Worm (Caenorhabditis elegans) whole organism, L1 larva: Measurements from ENCODE around the gene chc-1.

Experiments
- C04F5.9 ChIP-seq: sonication (generic microtip); optimal IDR thresholded peaks from 2 replicates; lab custom pipeline; 2016; ENCODE audit warnings: missing genetic modification characterization, missing compliant biosample characterization
- aly-2 ChIP-seq: fragments of 150-350 bp; optimal IDR thresholded peaks from 2 replicates; lab custom pipeline; 2014; ENCODE audit warnings: missing biosample characterization, missing genetic modification characterization
- ama-1 ChIP-seq: fragments of 150-350 bp; optimal IDR thresholded peaks from 2 replicates; lab custom pipeline; 2014
- ceh-63 ChIP-seq: fragments of 200-800 bp; sonication (Bioruptor generic); optimal IDR thresholded peaks from 2 replicates; lab custom pipeline; 2018; ENCODE audit warnings: mild to moderate bottlenecking, missing genetic modification characterization, missing compliant biosample characterization
- ceh-88 ChIP-seq: fragments of 200-800 bp; sonication (Bioruptor generic); IDR thresholded peaks from 2 replicates; pipeline ENCODE4 v1.3.6; 2022; ENCODE audit warnings: missing genetic modification characterization, missing compliant biosample characterization
- dpl-1 ChIP-seq, 3 experiments: fragments of 150-350 bp in 2 of 3; sonication (generic microtip) in 1 of 3; optimal IDR thresholded peaks; 2 replicates each; lab custom pipeline; 2014 to 2017; ENCODE audit warnings: missing biosample characterization in 3 of 3, missing genetic modification characterization in 3 of 3, missing genetic modification reagents in 3 of 3
- dsc-1 ChIP-seq: sonication (generic microtip); optimal IDR thresholded peaks from 2 replicates; lab custom pipeline; 2016; ENCODE audit warnings: mild to moderate bottlenecking, missing genetic modification characterization, missing compliant biosample characterization
- efl-1 ChIP-seq, 4 experiments: fragments of 150-350 bp; optimal IDR thresholded peaks in 3 of 4; peaks in 1 of 4; 1 replicate in 1 of 4; 2 replicates in 3 of 4; lab custom pipeline; 2014; ENCODE audit warnings: missing biosample characterization in 2 of 4, missing genetic modification characterization in 2 of 4, missing genetic modification reagents in 2 of 4
- egl-13 ChIP-seq: sonication (generic microtip); optimal IDR thresholded peaks from 2 replicates; lab custom pipeline; 2016; ENCODE audit warnings: missing genotype, missing genetic modification reagents, missing genetic modification characterization, missing compliant biosample characterization
- elt-2 ChIP-seq: sonication (generic microtip); optimal IDR thresholded peaks from 2 replicates; lab custom pipeline; 2016; ENCODE audit warnings: missing genetic modification characterization, mild to moderate bottlenecking, inconsistent platforms, missing compliant biosample characterization, missing genetic modification reagents
- elt-3 ChIP-seq, 6 experiments: fragments of 150-350 bp in 1 of 6; sonication (generic microtip); optimal IDR thresholded peaks; 2 replicates each; lab custom pipeline; 2017 to 2018; ENCODE audit warnings: missing biosample characterization in 6 of 6, missing genetic modification characterization in 6 of 6, inconsistent platforms in 1 of 6
- ets-5 ChIP-seq: fragments of 200-800 bp; sonication (Bioruptor generic); IDR thresholded peaks from 2 replicates; pipeline ENCODE4 v1.3.6; 2022; ENCODE audit warnings: missing genetic modification characterization, missing compliant biosample characterization
- fkh-10 ChIP-seq: sonication (generic microtip); optimal IDR thresholded peaks from 2 replicates; lab custom pipeline; 2017; ENCODE audit warnings: missing biosample characterization, missing genetic modification reagents, missing genetic modification characterization
- grh-1 ChIP-seq: fragments of 200-800 bp; sonication (Bioruptor generic); IDR thresholded peaks from 2 replicates; pipeline ENCODE4 v1.3.6; 2022; ENCODE audit warnings: missing genetic modification reagents, missing genetic modification characterization, missing compliant biosample characterization
- hpl-2 ChIP-seq: fragments of 150-350 bp; optimal IDR thresholded peaks from 2 replicates; lab custom pipeline; 2014; ENCODE audit warnings: missing biosample characterization, missing genetic modification reagents, missing genetic modification characterization
- irx-1 ChIP-seq: sonication (generic microtip); optimal IDR thresholded peaks from 2 replicates; lab custom pipeline; 2016; ENCODE audit warnings: missing genetic modification characterization, missing compliant biosample characterization
- lin-14 ChIP-seq: fragments of 200-800 bp; sonication (Bioruptor generic); optimal IDR thresholded peaks from 2 replicates; lab custom pipeline; 2018; ENCODE audit warnings: mild to moderate bottlenecking, missing genetic modification characterization, moderate library complexity, missing compliant biosample characterization
- lin-35 ChIP-seq, 2 experiments: fragments of 150-350 bp; optimal IDR thresholded peaks; 2 replicates each; lab custom pipeline; 2014; ENCODE audit warnings: missing biosample characterization in 2 of 2, missing genetic modification characterization in 2 of 2, missing genetic modification reagents in 2 of 2
- lir-3 ChIP-seq: sonication (generic microtip); optimal IDR thresholded peaks from 2 replicates; lab custom pipeline; 2016; ENCODE audit warnings: mild to moderate bottlenecking, missing genetic modification characterization, moderate library complexity, missing compliant biosample characterization; ENCODE audit not compliant: poor library complexity
- lsy-2 ChIP-seq, 2 experiments: fragments of 150-350 bp; optimal IDR thresholded peaks; 2 replicates each; lab custom pipeline; 2014; ENCODE audit warnings: missing biosample characterization in 2 of 2, missing genetic modification characterization in 2 of 2
- mab-9 ChIP-seq: fragments of 200-800 bp; sonication (Bioruptor generic); IDR thresholded peaks from 2 replicates; pipeline ENCODE4 v1.3.6; 2022; ENCODE audit warnings: missing genetic modification reagents, missing genetic modification characterization, missing compliant biosample characterization
- mdl-1 ChIP-seq, 2 experiments: fragments of 150-350 bp; optimal IDR thresholded peaks; 2 replicates each; lab custom pipeline; 2014 to 2017; ENCODE audit warnings: missing biosample characterization in 2 of 2, missing genetic modification characterization in 2 of 2, inconsistent platforms in 1 of 2
- nhr-11 ChIP-seq: fragments of 150-350 bp; optimal IDR thresholded peaks from 2 replicates; lab custom pipeline; 2014; ENCODE audit warnings: missing biosample characterization, missing genetic modification characterization
- nhr-12 ChIP-seq: sonication (generic microtip); optimal IDR thresholded peaks from 2 replicates; lab custom pipeline; 2017; ENCODE audit warnings: missing biosample characterization, missing genetic modification characterization
- nhr-19 ChIP-seq: fragments of 200-800 bp; sonication (Bioruptor generic); conservative IDR thresholded peaks from 2 replicates; pipeline ENCODE4 v1.3.6; 2022; ENCODE audit warnings: missing genetic modification characterization, missing compliant biosample characterization
- nhr-20 ChIP-seq: sonication (generic microtip); optimal IDR thresholded peaks from 2 replicates; lab custom pipeline; 2016; ENCODE audit warnings: mild to moderate bottlenecking, missing genetic modification characterization, missing compliant biosample characterization
- nhr-47 ChIP-seq: sonication (generic microtip); optimal IDR thresholded peaks from 2 replicates; lab custom pipeline; 2016; ENCODE audit warnings: mild to moderate bottlenecking, missing genetic modification characterization, moderate library complexity, missing compliant biosample characterization
- nhr-71 ChIP-seq: sonication (generic microtip); optimal IDR thresholded peaks from 2 replicates; lab custom pipeline; 2016; ENCODE audit warnings: mild to moderate bottlenecking, missing genetic modification characterization, moderate library complexity, missing compliant biosample characterization
- nhr-85 ChIP-seq: sonication (generic microtip); peaks from one replicate; lab custom pipeline; 2016; ENCODE audit warnings: missing genetic modification characterization, inconsistent platforms, missing compliant biosample characterization
- nhr-90 ChIP-seq: sonication (generic microtip); optimal IDR thresholded peaks from 2 replicates; lab custom pipeline; 2016; ENCODE audit warnings: mild to moderate bottlenecking, missing genetic modification characterization, missing compliant biosample characterization; ENCODE audit not compliant: poor library complexity
- rnt-1 ChIP-seq: sonication (generic microtip); optimal IDR thresholded peaks from 2 replicates; lab custom pipeline; 2016; ENCODE audit warnings: mild to moderate bottlenecking, missing genetic modification characterization, moderate library complexity, missing compliant biosample characterization
- snpc-4 ChIP-seq: fragments of 150-350 bp; optimal IDR thresholded peaks from 2 replicates; lab custom pipeline; 2014; ENCODE audit warnings: missing biosample characterization, missing genetic modification characterization
- snu-23 ChIP-seq: sonication (generic microtip); optimal IDR thresholded peaks from 2 replicates; lab custom pipeline; 2016; ENCODE audit warnings: missing genetic modification characterization, missing compliant biosample characterization
- swsn-7 ChIP-seq: sonication (generic microtip); optimal IDR thresholded peaks from 2 replicates; lab custom pipeline; 2016; ENCODE audit warnings: missing genetic modification characterization, missing compliant biosample characterization
- tbx-2 ChIP-seq: sonication (generic microtip); optimal IDR thresholded peaks from 2 replicates; lab custom pipeline; 2016; ENCODE audit warnings: missing genetic modification characterization, missing compliant biosample characterization
- tlp-1 ChIP-seq: fragments of 150-350 bp; optimal IDR thresholded peaks from 2 replicates; lab custom pipeline; 2014; ENCODE audit warnings: missing biosample characterization, missing genetic modification characterization
- unc-30 ChIP-seq: sonication (generic microtip); optimal IDR thresholded peaks from 2 replicates; lab custom pipeline; 2017; ENCODE audit warnings: missing biosample characterization, missing genetic modification characterization
- unc-62 ChIP-seq: fragments of 150-350 bp; optimal IDR thresholded peaks from 2 replicates; lab custom pipeline; 2014; ENCODE audit warnings: missing biosample characterization, missing genetic modification reagents, missing genetic modification characterization
- unc-86 ChIP-seq: sonication (generic microtip); optimal IDR thresholded peaks from 2 replicates; lab custom pipeline; 2016; ENCODE audit warnings: missing genetic modification characterization, missing compliant biosample characterization
- vab-15 ChIP-seq: sonication (generic microtip); optimal IDR thresholded peaks from 2 replicates; lab custom pipeline; 2017; ENCODE audit warnings: missing genotype, mild to moderate bottlenecking, missing genetic modification characterization, missing compliant biosample characterization
- xbp-1 ChIP-seq: sonication (generic microtip); optimal IDR thresholded peaks from 2 replicates; lab custom pipeline; 2016; ENCODE audit warnings: missing genetic modification characterization, missing compliant biosample characterization
- zag-1 ChIP-seq: fragments of 150-350 bp; optimal IDR thresholded peaks from 2 replicates; lab custom pipeline; 2014; ENCODE audit warnings: missing biosample characterization, missing genetic modification characterization
- ztf-11 ChIP-seq, 2 experiments: sonication (generic microtip); optimal IDR thresholded peaks; 2 replicates each; lab custom pipeline; 2016 to 2017; ENCODE audit warnings: missing genetic modification characterization in 2 of 2, missing biosample characterization in 1 of 2, missing compliant biosample characterization in 1 of 2
- ztf-4 ChIP-seq: fragments of 150-350 bp; optimal IDR thresholded peaks from 2 replicates; lab custom pipeline; 2014; ENCODE audit warnings: missing biosample characterization, missing genetic modification characterization

Gene chc-1

DNA sequence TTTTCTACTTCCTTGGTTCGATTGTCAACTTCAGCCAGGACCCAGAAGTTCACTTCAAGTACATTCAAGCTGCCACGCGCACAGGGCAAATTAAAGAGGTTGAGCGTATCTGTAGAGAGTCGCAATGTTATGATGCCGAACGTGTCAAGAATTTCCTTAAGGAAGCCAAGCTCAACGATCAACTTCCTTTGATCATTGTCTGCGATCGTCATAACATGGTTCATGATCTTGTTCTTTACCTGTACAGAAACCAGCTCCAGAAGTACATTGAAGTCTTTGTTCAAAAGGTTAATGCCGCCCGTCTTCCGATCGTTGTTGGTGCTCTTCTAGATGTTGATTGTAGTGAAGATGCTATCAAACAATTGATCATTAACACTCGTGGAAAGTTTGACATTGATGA, 2.7 kb downstream of the chc-1 start:
- TF ChIP-seq efl-1 (optimal IDR thresholded peaks at IDR 0.05; lab: Kevin White, UChicago) (no peak), efl-1 (GFP tag; optimal IDR thresholded peaks at IDR 0.05 in 1 of 2; lab: Kevin White, UChicago) (peak in 1 of 2 experiments; percentile 82), lir-3 (no peak)

DNA sequence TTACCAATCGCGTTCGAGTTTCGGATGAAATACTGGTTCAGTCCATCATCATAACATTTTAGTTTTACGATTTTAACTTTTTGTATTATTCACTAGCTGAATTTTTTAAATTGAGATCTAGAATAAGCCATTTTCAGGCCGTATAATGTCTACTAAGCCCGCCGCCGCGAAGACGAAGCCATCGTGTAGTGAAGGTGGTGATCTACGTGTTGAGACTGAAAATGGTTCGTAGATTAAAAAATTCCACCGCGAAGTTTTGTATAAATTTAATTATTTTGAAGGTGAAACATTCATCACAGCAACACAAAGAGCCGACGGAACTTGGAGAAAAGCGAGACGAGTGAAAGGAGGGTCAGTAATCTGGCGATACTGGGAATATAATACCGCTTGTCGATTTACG, 6.1 kb downstream of the chc-1 start, which contains the start of gene T20G5.9:
TSS of gene T20G5.9 (plus strand) at position 138 of the 400 bp plus-strand sequence.
- TF ChIP-seq nhr-11 (tag; lab: Kevin White, UChicago) (no peak), ama-1 (peak; percentile 19)
- TF ChIP-seq, all 84 proteins: peak for 1

DNA sequence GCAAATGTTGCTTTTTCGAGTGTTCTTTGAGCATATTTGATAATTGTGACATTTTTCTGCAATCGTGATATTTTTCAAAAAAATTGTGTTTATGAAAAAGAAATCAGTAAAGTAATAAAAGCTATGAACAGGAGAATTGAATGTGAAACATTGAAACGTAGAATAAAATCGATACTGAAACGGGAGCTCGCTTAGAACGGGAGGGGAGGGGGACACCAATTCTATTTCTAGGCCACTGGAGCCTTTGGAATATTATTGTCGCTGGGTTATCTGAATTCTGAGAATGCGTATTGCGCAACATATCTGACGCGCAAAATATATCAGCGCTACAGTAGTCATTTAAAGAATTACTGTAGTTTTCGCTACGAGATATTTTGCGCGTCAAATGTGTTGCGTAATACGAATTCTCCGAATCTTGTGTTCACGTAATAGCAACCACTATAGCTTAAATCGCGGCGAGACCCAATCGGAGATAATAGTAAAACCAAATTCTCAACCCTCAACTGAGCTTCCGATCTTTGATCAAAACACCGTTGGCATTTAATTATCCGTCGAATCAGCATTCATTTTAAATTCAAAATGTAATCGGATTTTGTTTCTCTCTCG, 8.4 kb downstream of the chc-1 start, which contains the start of the genes blos-1 and best-18:
TSS of gene blos-1 (minus strand) at position 58 of the 606 bp plus-strand sequence.
TSS of gene best-18 (plus strand) at position 508 of the 606 bp plus-strand sequence.
- TF ChIP-seq vab-15 (tag; lab: Kevin White, UChicago) (no peak), grh-1 (GFP tag; lab: Robert Waterston, UW) (no peak), egl-13 (tag; lab: Kevin White, UChicago) (no peak), zag-1 (no peak), nhr-85 (no peak), elt-3 (tag; optimal IDR thresholded peaks at IDR 0.05; lab: Kevin White, UChicago) (no peak), nhr-12 (tag; lab: Kevin White, UChicago) (no peak), irx-1 (tag; lab: Kevin White, UChicago) (no peak), lin-14 (no peak), ztf-11 (tag; optimal IDR thresholded peaks at IDR 0.05; lab: Kevin White, UChicago) (no peak), tlp-1 (tag; lab: Kevin White, UChicago) (no peak), dpl-1 (GFP tag; optimal IDR thresholded peaks at IDR 0.05; lab: Kevin White, UChicago) (no peak), unc-62 (GFP tag; lab: Kevin White, UChicago) (no peak), mdl-1 (tag; optimal IDR thresholded peaks at IDR 0.05; lab: Kevin White, UChicago) (no peak)

DNA sequence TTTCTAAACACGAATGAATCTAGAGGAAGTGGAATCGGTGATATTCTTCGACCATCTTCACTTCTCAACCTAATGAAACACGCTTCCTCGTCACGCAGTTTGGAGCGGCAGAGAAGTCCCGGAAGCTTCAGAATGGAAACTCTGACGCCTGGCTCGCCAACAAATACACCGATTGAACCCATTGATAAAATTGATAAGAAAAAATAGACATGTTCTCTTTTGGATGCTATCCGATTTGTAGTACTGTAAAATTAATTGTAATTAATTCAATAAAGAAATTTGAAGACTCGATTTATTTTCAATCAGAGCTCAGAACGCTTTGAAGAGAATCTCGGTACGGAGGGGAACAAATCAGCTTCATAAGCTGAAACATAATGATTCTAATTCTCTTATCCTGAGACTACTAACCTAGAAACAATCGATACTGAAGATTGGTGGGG, 10.9 kb downstream of the chc-1 start:
- TF ChIP-seq nhr-19 (peak; percentile 61), C04F5.9 (tag; lab: Kevin White, UChicago) (peak; percentile 59), snpc-4 (no peak), snu-23 (GFP tag; lab: Kevin White, UChicago) (peak; percentile 75), nhr-71 (tag; lab: Kevin White, UChicago) (peak; percentile 75), ets-5 (GFP tag; lab: Robert Waterston, UW) (no peak), dsc-1 (tag; lab: Kevin White, UChicago) (peak; percentile 10), xbp-1 (tag; lab: Kevin White, UChicago) (peak; percentile 48), ceh-88 (GFP tag; lab: Robert Waterston, UW) (peak; percentile 45; the same call in 1 of the 2 replicates), ama-1 (peak; percentile 86), lin-35 (GFP tag; optimal IDR thresholded peaks at IDR 0.05; lab: Kevin White, UChicago) (peak in 1 of 2 experiments; percentile 62), aly-2 (peak; percentile 99), nhr-85 (peak; percentile 4), lin-14 (peak; percentile 24), lsy-2 (tag; optimal IDR thresholded peaks at IDR 0.05; lab: Kevin White, UChicago) (peak; percentile 5 to 34), ztf-4 (tag; lab: Kevin White, UChicago) (peak; percentile 92), unc-86 (tag; lab: Kevin White, UChicago) (no peak), zag-1 (no peak), nhr-90 (tag; lab: Kevin White, UChicago) (peak; percentile 69), nhr-20 (peak; percentile 45), ztf-11 (tag; optimal IDR thresholded peaks at IDR 0.05; lab: Kevin White, UChicago) (peak in 1 of 2 experiments; percentile 22), fkh-10 (GFP tag; lab: Kevin White, UChicago) (no peak), elt-2 (tag; lab: Kevin White, UChicago) (peak; percentile 60), rnt-1 (tag; lab: Kevin White, UChicago) (peak; percentile 48), hpl-2 (GFP tag; lab: Kevin White, UChicago) (peak; percentile 46), grh-1 (GFP tag; lab: Robert Waterston, UW) (peak; percentile 58), efl-1 (optimal IDR thresholded peaks at IDR 0.05; lab: Kevin White, UChicago) (peak; percentile 14 to 31), efl-1 (GFP tag; optimal IDR thresholded peaks at IDR 0.05 in 1 of 2; lab: Kevin White, UChicago) (peak in 1 of 2 experiments; percentile 92), nhr-47 (tag; lab: Kevin White, UChicago) (peak; percentile 66), ceh-63 (GFP tag; lab: Kevin White, UChicago) (no peak), unc-30 (tag; lab: Kevin White, UChicago) (no peak), lir-3 (peak; percentile 3), swsn-7 (tag; lab: Kevin White, UChicago) (peak; percentile 28), mab-9 (GFP tag; lab: Robert Waterston, UW) (no peak), tbx-2 (tag; lab: Kevin White, UChicago) (peak; percentile 49)
